Worm (Caenorhabditis elegans): ENCODE data around the gene ldb-1.

- TF ChIP-seq fos-1 (tag; optimal IDR thresholded peaks at IDR 0.05) (no peak), nhr-25 (tag; optimal IDR thresholded peaks at IDR 0.05) (no peak)
Observed at ce11 chrX:11003701-11004100, 25.0 kb upstream of the ldb-1 start.
